Worm (Caenorhabditis elegans): Measurements from ENCODE around the gene unc-96.

The unc-96 gene

DNA sequence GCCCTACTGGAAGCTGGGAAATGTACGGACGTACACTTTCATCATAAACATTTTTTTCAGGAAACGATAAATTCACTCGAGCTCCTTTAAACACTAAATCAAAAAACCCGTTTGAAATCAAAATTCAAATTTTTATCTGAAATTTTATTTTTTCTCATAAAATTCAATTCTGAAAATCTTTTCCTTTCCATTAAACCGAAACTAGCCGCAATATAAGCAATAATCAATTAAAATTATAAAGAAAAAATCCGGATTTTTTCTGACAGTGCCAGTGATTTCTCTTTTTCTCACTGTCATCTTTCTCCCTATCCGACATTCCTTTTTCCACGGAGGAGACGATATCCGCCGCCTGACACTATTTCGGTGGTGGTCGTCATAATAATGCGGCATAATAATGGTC lies 34.8 kb upstream of the unc-96 start, which contains the start of gene lpr-7:
Gene lpr-7, plus strand, starts transcription at position 301 of the 400 bp plus-strand sequence.
- TF ChIP-seq ttx-3 (tag; optimal IDR thresholded peaks at IDR 0.05) = no peak
- TF ChIP-seq lim-6 (tag; optimal IDR thresholded peaks at IDR 0.05) = no peak
- TF ChIP-seq madf-2 (tag; optimal IDR thresholded peaks at IDR 0.05) = no peak
- no peak for TF ChIP-seq F13H6.1 (tag; optimal IDR thresholded peaks at IDR 0.05)
- no peak for TF ChIP-seq C38D4.7 (GFP tag; optimal IDR thresholded peaks at IDR 0.05)
- no peak for TF ChIP-seq T23F11.4 (GFP tag; optimal IDR thresholded peaks at IDR 0.05)
- TF ChIP-seq sox-4 (tag; optimal IDR thresholded peaks at IDR 0.05) = no peak
- no peak for TF ChIP-seq tbx-7 (tag; optimal IDR thresholded peaks at IDR 0.05)
- TF ChIP-seq elt-2 (tag; optimal IDR thresholded peaks at IDR 0.05) = no peak
- TF ChIP-seq nhr-11 (tag; optimal IDR thresholded peaks at IDR 0.05) = no peak
- TF ChIP-seq hlh-6 (tag; optimal IDR thresholded peaks at IDR 0.05) = no peak

DNA sequence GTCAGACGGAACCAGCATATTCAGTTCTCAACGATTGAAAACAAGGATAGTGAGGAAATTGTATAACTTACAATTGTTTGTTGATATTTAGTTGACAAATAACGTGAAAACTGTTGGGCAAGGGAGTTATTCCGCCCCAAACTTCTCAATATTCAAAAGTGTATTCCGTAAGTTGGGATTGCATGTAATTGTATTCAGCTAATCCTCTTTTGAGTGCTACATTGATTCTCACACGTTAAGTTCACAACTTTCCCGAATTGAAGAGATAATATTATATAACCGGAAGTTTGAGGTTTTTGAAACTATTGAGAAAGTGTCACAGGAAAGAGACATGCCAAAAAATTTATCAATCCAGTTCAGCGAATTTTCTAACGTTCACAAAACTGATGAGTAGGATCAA lies 33.7 kb upstream of the unc-96 start, which contains the start of gene ifc-2:
Gene ifc-2, minus strand, starts transcription at position 101 of the 400 bp plus-strand sequence.
- TF ChIP-seq sox-4 (tag; optimal IDR thresholded peaks at IDR 0.05) (no peak), nfya-1 (tag; optimal IDR thresholded peaks at IDR 0.05) (no peak), ceh-2 (tag; optimal IDR thresholded peaks at IDR 0.05) (no peak), hlh-13 (GFP tag; optimal IDR thresholded peaks at IDR 0.05) (no peak), lim-6 (tag; optimal IDR thresholded peaks at IDR 0.05) (no peak), C38D4.7 (GFP tag; optimal IDR thresholded peaks at IDR 0.05) (no peak), ceh-9 (tag; optimal IDR thresholded peaks at IDR 0.05) (no peak), fkh-6 (tag; optimal IDR thresholded peaks at IDR 0.05) (no peak), pros-1 (tag; optimal IDR thresholded peaks at IDR 0.05) (no peak), hlh-8 (tag; optimal IDR thresholded peaks at IDR 0.05) (no peak), dve-1 (tag; optimal IDR thresholded peaks at IDR 0.05) (no peak)

DNA sequence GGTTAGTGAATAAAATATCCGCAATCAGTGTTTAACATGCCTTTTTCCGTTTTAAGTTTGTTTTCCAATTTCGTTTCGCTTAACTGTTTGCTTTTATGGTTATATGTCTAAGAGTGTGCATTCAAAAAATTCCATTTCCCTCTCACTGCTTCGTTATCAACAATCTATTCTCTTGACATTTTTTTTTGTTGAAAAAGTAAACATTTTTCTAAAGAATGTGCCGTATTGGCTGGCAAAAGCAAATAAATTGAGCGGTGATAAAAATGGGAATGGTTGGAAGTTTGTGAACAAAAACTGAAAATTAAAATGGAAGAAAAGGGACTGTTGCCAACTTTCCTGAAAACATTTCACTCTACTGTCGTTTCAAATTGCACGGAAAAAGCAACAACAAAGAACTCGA lies 30.5 kb upstream of the unc-96 start:
- TF ChIP-seq unc-86 (tag; optimal IDR thresholded peaks at IDR 0.05) (no peak), rnt-1 (tag; optimal IDR thresholded peaks at IDR 0.05) (no peak), sdc-2 (tag; optimal IDR thresholded peaks at IDR 0.05) (no peak), elt-2 (tag; optimal IDR thresholded peaks at IDR 0.05) (no peak), C08G9.2 (tag; optimal IDR thresholded peaks at IDR 0.05) (no peak), ceh-14 (tag; optimal IDR thresholded peaks at IDR 0.05) (no peak)

DNA sequence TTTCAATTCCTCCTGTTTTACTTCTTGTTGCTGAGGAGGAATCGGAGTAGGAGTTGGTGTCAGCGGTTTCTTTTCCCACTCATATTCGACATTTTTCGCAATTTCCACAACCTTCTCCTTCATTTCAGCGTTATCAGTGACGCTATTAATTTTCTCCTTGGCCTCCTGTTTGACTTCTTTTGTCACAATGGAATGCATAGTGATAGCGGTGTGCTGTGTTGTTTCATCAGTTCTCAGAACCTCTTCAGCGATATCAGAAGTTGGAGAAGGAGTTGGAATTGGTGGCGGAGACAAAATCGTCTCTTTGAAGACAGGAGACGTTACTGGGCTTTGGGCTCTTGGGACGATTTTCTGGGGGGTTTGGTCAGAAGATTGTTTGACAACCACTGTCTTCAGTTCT lies 25.4 kb upstream of the unc-96 start:
- TF ChIP-seq lin-11 (tag; optimal IDR thresholded peaks at IDR 0.05) = no peak
- TF ChIP-seq elt-2 (tag; optimal IDR thresholded peaks at IDR 0.05) = no peak
- TF ChIP-seq nhr-232 (tag; optimal IDR thresholded peaks at IDR 0.05) = no peak
- TF ChIP-seq Y22D7AL.16 (tag; optimal IDR thresholded peaks at IDR 0.05) = no peak

DNA sequence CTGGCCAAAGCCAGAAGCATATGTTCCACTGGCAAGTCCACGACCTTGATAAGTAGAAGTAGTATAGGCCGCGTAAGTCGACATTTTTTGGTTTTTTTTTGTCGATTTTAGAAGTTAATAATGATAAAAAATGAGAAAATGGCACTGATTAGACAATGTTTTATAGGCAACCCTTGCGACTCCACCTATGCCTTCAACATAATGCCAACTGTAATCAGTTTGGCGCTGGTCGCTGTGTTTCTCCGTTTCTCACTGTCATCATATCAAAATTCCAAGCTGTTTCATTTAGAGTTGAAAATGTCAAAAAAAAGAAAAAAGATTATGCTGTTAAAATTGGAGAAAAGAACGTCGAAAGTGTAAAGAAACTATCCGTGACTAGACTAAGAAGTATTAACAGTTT lies 24.5 kb upstream of the unc-96 start:
- no peak for TF ChIP-seq nhr-11 (tag; optimal IDR thresholded peaks at IDR 0.05)
- TF ChIP-seq elt-4 (tag; optimal IDR thresholded peaks at IDR 0.05) = no peak
- TF ChIP-seq ets-4 (tag; optimal IDR thresholded peaks at IDR 0.05) = no peak
- no peak for TF ChIP-seq eyg-1 (tag; optimal IDR thresholded peaks at IDR 0.05)

DNA sequence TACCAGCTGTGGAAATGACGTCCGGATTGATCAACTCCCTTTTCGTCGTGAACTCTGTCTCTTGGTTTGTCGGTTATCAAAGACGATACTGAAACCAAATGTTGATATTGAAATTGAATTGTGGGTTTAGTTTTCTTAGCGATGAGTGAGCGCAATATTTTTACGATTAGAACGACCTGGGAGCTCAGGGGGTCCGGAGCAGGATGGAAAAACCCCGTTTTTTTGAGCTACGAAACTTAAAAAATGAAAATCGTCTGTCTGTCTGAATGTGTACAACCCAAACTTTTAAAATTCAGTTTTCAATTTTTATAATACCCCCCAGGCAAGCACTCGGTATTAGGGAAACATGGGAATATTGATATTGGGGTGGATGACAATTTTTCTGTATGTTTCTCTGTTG lies 21.7 kb upstream of the unc-96 start:
- TF ChIP-seq ceh-9 (tag; optimal IDR thresholded peaks at IDR 0.05) = no peak
- TF ChIP-seq gmeb-2 (tag; optimal IDR thresholded peaks at IDR 0.05) = no peak
- TF ChIP-seq ztf-16 (tag; optimal IDR thresholded peaks at IDR 0.05) = no peak
- TF ChIP-seq zip-5 (tag; optimal IDR thresholded peaks at IDR 0.05) = no peak
- no peak for TF ChIP-seq ceh-19 (GFP tag; optimal IDR thresholded peaks at IDR 0.05)
- no peak for TF ChIP-seq hlh-6 (tag; optimal IDR thresholded peaks at IDR 0.05)
- no peak for TF ChIP-seq ceh-48 (tag; optimal IDR thresholded peaks at IDR 0.05)
- no peak for TF ChIP-seq lim-6 (tag; optimal IDR thresholded peaks at IDR 0.05)
- no peak for TF ChIP-seq mec-3 (tag; optimal IDR thresholded peaks at IDR 0.05; ENCODE audit: borderline replicate concordance)
- no peak for TF ChIP-seq sox-4 (tag; optimal IDR thresholded peaks at IDR 0.05)
- no peak for TF ChIP-seq unc-55 (GFP tag; optimal IDR thresholded peaks at IDR 0.05)
- no peak for TF ChIP-seq che-1 (tag; optimal IDR thresholded peaks at IDR 0.05)
- no peak for TF ChIP-seq fax-1 (tag; optimal IDR thresholded peaks at IDR 0.05)
- TF ChIP-seq ceh-6 (GFP tag; optimal IDR thresholded peaks at IDR 0.05) = no peak
- TF ChIP-seq pqm-1 (tag; optimal IDR thresholded peaks at IDR 0.05) = no peak
- TF ChIP-seq Y22D7AL.16 (tag; optimal IDR thresholded peaks at IDR 0.05) = no peak
